Fruit fly (Drosophila melanogaster) whole organism, prepupa: Measurements from ENCODE around the gene CG9257.

Source experiments
- CG1621 ChIP-seq: fragments of 200-800 bp; sonication (Bioruptor generic); optimal IDR thresholded peaks from 3 replicates; lab custom pipeline; 2018; ENCODE audit warnings: missing biosample characterization, mild to moderate bottlenecking, missing genetic modification characterization
- CG34406 ChIP-seq: fragments of 200-800 bp; sonication (Bioruptor generic); optimal IDR thresholded peaks from 3 replicates; lab custom pipeline; 2016; ENCODE audit warnings: missing biosample characterization, missing genetic modification characterization
- CG6163 ChIP-seq: fragments of 200-800 bp; sonication (Bioruptor generic); IDR thresholded peaks from 3 replicates; pipeline ENCODE4 v1.3.6; 2022; ENCODE audit warnings: missing biosample characterization, missing genetic modification characterization
- CG6854 ChIP-seq: fragments of 200-800 bp; sonication (Bioruptor generic); optimal IDR thresholded peaks from 2 replicates; lab custom pipeline; 2017; ENCODE audit warnings: missing biosample characterization, mild to moderate bottlenecking, missing genetic modification characterization
- CG8632 ChIP-seq: fragments of 200-800 bp; sonication (Bioruptor generic); optimal IDR thresholded peaks from 3 replicates; lab custom pipeline; 2016; ENCODE audit warnings: missing biosample characterization, missing genetic modification characterization
- Ets21C ChIP-seq: fragments of 200-800 bp; sonication (Bioruptor generic); optimal IDR thresholded peaks from 3 replicates; lab custom pipeline; 2016; ENCODE audit warnings: missing biosample characterization, missing genetic modification characterization
- Lpt ChIP-seq: fragments of 200-800 bp; sonication (Bioruptor generic); optimal IDR thresholded peaks from 3 replicates; lab custom pipeline; 2016; ENCODE audit warnings: missing biosample characterization, missing genetic modification characterization
- Sox102F ChIP-seq: fragments of 200-800 bp; sonication (Bioruptor generic); optimal IDR thresholded peaks from 2 replicates; lab custom pipeline; 2016; ENCODE audit warnings: missing biosample characterization, mild to moderate bottlenecking, missing genetic modification characterization
- Sox14 ChIP-seq: fragments of 200-800 bp; sonication (Bioruptor generic); optimal IDR thresholded peaks from 3 replicates; lab custom pipeline; 2016; ENCODE audit warnings: missing biosample characterization, missing genetic modification characterization
- fkh ChIP-seq: fragments of 200-800 bp; sonication (Bioruptor generic); optimal IDR thresholded peaks from 3 replicates; lab custom pipeline; 2017; ENCODE audit warnings: missing biosample characterization, mild to moderate bottlenecking, missing genetic modification characterization, moderate library complexity

DNA sequence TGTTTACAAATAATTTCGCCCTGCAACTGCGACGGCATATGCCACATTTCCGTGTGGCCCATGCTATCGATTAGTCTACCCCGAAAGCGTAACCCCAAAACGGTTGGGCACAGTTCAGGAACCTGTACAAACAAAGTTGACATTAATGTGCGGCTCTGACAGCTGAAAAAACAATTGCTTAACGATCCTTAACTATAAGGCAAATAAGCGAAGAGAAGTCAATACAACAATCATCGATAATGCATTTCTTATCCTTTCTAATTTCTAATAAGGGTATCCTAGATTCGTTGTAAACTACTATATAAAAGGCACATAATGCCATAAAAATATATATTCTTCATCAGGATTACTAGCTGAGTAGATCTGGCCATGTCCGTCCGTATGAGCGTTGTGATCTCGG is 9.3 kb downstream of the CG9257 start:
- TF ChIP-seq fkh (GFP tag; lab: Kevin White, UChicago) (peak; percentile 24), Sox102F (GFP tag; lab: Kevin White, UChicago) (no peak), Ets21C (GFP tag; lab: Kevin White, UChicago) (no peak), CG8632 (GFP tag; lab: Kevin White, UChicago) (no peak), CG6854 (GFP tag; lab: Kevin White, UChicago) (no peak), CG34406 (GFP tag; lab: Kevin White, UChicago) (no peak), CG1621 (no peak), Lpt (no peak), CG6163 (GFP tag; lab: Robert Waterston, UW) (no peak), Sox14 (GFP tag; lab: Kevin White, UChicago) (no peak)
